Fruit fly (Drosophila melanogaster) S2 (cell line): ENCODE results near the gene CG10340.

Source experiments
- CG8478 ChIP-seq: fragments of >200 bp; optimal IDR thresholded peaks from 2 replicates; lab custom pipeline; 2018
- CTCF ChIP-seq, 2 experiments: fragments of >200 bp; optimal IDR thresholded peaks; 2 replicates each; lab custom pipeline; 2018

dm6 chr3R:16655000-16655493 is 40.9 kb upstream of the CG10340 start:
- TF ChIP-seq CG8478 (no peak), CTCF (optimal IDR thresholded peaks at IDR 0.05; lab: Kevin White, UChicago) (no peak)
